Worm (Caenorhabditis elegans): ENCODE measurements around the gene acl-9.

DNA sequence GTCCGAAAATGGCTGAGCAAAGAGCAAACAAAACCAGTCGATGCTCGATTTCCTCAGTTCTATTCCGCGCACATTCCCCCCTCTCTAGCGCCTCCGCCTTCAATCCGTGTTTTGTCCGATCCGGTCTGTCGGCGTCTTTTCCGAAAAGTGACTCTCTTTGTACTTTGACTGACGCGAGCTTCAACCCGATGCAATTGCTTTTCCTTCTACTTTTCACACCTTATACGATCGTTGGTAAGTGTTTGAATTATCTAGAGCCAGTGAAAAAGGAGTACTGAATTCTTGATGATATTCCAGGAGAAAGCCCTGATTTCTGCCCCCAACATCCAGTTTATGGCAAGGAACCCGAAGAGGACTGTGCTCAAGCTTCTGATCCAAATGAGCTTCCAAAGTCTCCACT lies 38.0 kb upstream of the acl-9 start, which contains the start of gene cht-6:
- no peak for TF ChIP-seq pha-2 (tag; optimal IDR thresholded peaks at IDR 0.05)
- no peak for TF ChIP-seq rnt-1 (tag; optimal IDR thresholded peaks at IDR 0.05)
- TF ChIP-seq nhr-232 (tag; optimal IDR thresholded peaks at IDR 0.05), result no peak
- no peak for TF ChIP-seq dve-1 (tag; optimal IDR thresholded peaks at IDR 0.05)
- no peak for TF ChIP-seq ceh-22 (tag; optimal IDR thresholded peaks at IDR 0.05)
- no peak for TF ChIP-seq hlh-15 (tag; optimal IDR thresholded peaks at IDR 0.05)
- no peak for TF ChIP-seq pha-4 (tag; optimal IDR thresholded peaks at IDR 0.05)
- TF ChIP-seq fkh-10 (GFP tag; optimal IDR thresholded peaks at IDR 0.05), result no peak
- no peak for TF ChIP-seq pag-3 (tag; optimal IDR thresholded peaks at IDR 0.05; ENCODE audit: borderline replicate concordance)
- no peak for TF ChIP-seq C38D4.7 (GFP tag; optimal IDR thresholded peaks at IDR 0.05)
- TF ChIP-seq zip-5 (tag; optimal IDR thresholded peaks at IDR 0.05), result no peak
- no peak for TF ChIP-seq mec-3 (tag; optimal IDR thresholded peaks at IDR 0.05; ENCODE audit: borderline replicate concordance)
- no peak for TF ChIP-seq ceh-30 (tag; optimal IDR thresholded peaks at IDR 0.05)
- TF ChIP-seq tbx-2 (tag; optimal IDR thresholded peaks at IDR 0.05), result no peak
